Worm (Caenorhabditis elegans): Measurements from ENCODE around the gene qars-1.

Gene qars-1

ce11 chrIV:14959375-14959774 lies 53.6 kb downstream of the qars-1 start:
- no peak for TF ChIP-seq unc-62 (GFP tag; optimal IDR thresholded peaks at IDR 0.05)

- TF ChIP-seq unc-62 (GFP tag; optimal IDR thresholded peaks at IDR 0.05) = no peak
Measured at ce11 chrIV:14958551-14958950, 54.4 kb downstream of the qars-1 start, which contains the start of gene Y41E3.1. TSS of gene Y41E3.1 (minus strand) at chrIV:14958874.

Data from whole organism, dauer.